Worm (Caenorhabditis elegans) whole organism, mixed stage, embryonic: ENCODE measurements around the gene F59A6.13.

Experiments
- blmp-1 ChIP-seq: fragments of 150-350 bp; optimal IDR thresholded peaks from 2 replicates; lab custom pipeline; 2014; ENCODE audit warnings: missing biosample characterization, missing genetic modification characterization
- elt-3 ChIP-seq: fragments of 150-350 bp; optimal IDR thresholded peaks from 2 replicates; lab custom pipeline; 2014; ENCODE audit warnings: missing biosample characterization, missing genetic modification characterization
- lin-13 ChIP-seq: fragments of 150-350 bp; optimal IDR thresholded peaks from 2 replicates; lab custom pipeline; 2014; ENCODE audit warnings: missing biosample characterization, missing genetic modification characterization
- nhr-12 ChIP-seq: fragments of 150-350 bp; optimal IDR thresholded peaks from 2 replicates; lab custom pipeline; 2014; ENCODE audit warnings: missing biosample characterization, missing genetic modification characterization
- unc-62 ChIP-seq: fragments of 150-350 bp; optimal IDR thresholded peaks from 2 replicates; lab custom pipeline; 2014; ENCODE audit warnings: missing biosample characterization, missing genetic modification reagents, missing genetic modification characterization
- ztf-11 ChIP-seq: fragments of 150-350 bp; optimal IDR thresholded peaks from 2 replicates; lab custom pipeline; 2014; ENCODE audit warnings: missing biosample characterization, missing genetic modification characterization

DNA sequence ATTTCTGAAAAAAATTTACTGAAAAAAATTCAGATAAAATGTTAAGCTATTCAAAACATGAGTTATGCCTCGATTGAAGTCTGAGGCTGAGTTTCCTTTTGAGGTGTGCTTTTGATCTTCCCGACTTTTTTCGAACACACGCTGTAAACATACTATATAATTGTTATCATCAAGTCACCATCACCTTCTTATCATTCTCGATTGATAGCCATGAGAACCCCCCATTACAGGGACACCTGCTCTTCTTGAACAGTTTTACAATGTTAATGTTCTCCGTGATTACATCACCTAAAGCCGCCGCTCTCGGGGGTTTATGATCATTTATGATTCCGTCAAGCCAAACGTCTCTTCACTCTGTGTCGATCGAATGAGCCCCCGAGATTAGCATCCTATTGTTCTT lies 38.5 kb upstream of the F59A6.13 start:
- TF ChIP-seq elt-3 (tag; lab: Kevin White, UChicago) = no peak
- no peak for TF ChIP-seq unc-62 (GFP tag; lab: Kevin White, UChicago)
- no peak for TF ChIP-seq ztf-11
- TF ChIP-seq lin-13 = no peak
- no peak for TF ChIP-seq nhr-12 (tag; lab: Kevin White, UChicago)
- TF ChIP-seq blmp-1 (tag; lab: Kevin White, UChicago) = no peak
